Worm (Caenorhabditis elegans) whole organism, L1 larva: Measurements from ENCODE around the gene K09G1.1.

Experiments
- aly-2 ChIP-seq: fragments of 150-350 bp; optimal IDR thresholded peaks from 2 replicates; lab custom pipeline; 2014; ENCODE audit warnings: missing biosample characterization, missing genetic modification characterization
- blmp-1 ChIP-seq: fragments of 150-350 bp; optimal IDR thresholded peaks from 2 replicates; lab custom pipeline; 2014; ENCODE audit warnings: missing biosample characterization, missing genetic modification characterization
- egl-13 ChIP-seq: sonication (generic microtip); optimal IDR thresholded peaks from 2 replicates; lab custom pipeline; 2016; ENCODE audit warnings: missing genotype, missing genetic modification reagents, missing genetic modification characterization, missing compliant biosample characterization
- fkh-10 ChIP-seq: sonication (generic microtip); optimal IDR thresholded peaks from 2 replicates; lab custom pipeline; 2017; ENCODE audit warnings: missing biosample characterization, missing genetic modification reagents, missing genetic modification characterization
- fkh-8 ChIP-seq: sonication (generic microtip); optimal IDR thresholded peaks from 2 replicates; lab custom pipeline; 2016; ENCODE audit warnings: mild to moderate bottlenecking, missing genetic modification characterization, missing compliant biosample characterization
- mdl-1 ChIP-seq, 2 experiments: fragments of 150-350 bp; optimal IDR thresholded peaks; 2 replicates each; lab custom pipeline; 2014 to 2017; ENCODE audit warnings: missing biosample characterization in 2 of 2, missing genetic modification characterization in 2 of 2, inconsistent platforms in 1 of 2
- nhr-12 ChIP-seq: sonication (generic microtip); optimal IDR thresholded peaks from 2 replicates; lab custom pipeline; 2017; ENCODE audit warnings: missing biosample characterization, missing genetic modification characterization
- nhr-237 ChIP-seq: fragments of 150-350 bp; optimal IDR thresholded peaks from 2 replicates; lab custom pipeline; 2014; ENCODE audit warnings: missing biosample characterization, missing genetic modification characterization
- rnt-1 ChIP-seq: sonication (generic microtip); optimal IDR thresholded peaks from 2 replicates; lab custom pipeline; 2016; ENCODE audit warnings: mild to moderate bottlenecking, missing genetic modification characterization, moderate library complexity, missing compliant biosample characterization
- snpc-4 ChIP-seq: fragments of 150-350 bp; optimal IDR thresholded peaks from 2 replicates; lab custom pipeline; 2014; ENCODE audit warnings: missing biosample characterization, missing genetic modification characterization

DNA sequence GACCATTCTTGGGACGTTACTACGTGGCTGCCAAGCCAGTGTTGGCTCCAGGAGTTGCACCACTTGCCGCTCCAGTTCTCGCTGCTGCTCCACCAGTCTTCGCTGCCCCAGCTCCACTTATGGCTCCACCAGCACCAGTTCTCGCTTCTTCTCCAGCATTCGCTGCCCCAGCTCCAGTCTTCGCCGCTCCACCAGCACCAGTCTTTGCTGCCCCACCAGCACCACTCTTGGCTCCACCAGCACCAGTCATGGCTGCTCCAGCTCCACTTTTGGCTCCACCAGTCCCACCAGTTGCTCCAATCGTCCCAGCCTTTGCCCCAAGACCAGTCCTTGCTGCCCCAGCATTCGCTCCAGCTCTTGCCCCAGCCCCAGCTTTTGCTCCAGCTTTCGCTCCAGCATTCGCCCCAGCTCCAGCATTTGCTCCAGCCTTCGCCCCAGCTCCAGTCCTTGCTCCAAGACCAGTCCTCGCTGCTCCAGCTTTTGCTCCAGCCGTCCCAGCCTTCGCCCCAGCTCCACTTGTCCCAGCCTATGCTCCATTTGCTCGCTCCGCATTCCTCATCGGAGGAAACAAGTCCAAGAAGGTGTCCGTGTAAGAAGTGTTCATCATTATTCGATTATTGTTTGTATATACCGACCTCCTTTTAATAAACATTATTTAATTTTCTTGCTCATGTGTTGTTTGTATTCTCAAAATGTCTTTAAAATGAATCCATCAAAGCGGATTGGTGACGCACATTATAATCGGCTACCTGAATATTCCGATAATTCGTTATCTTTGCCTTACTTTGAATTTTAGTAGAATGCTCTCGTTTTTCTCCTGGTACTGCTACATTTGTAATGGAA lies 42.5 kb downstream of the K09G1.1 start, which contains the start of gene T06E4.7:
- TF ChIP-seq aly-2 (tag; lab: Kevin White, UChicago) (no peak), nhr-12 (no peak), egl-13 (tag; lab: Kevin White, UChicago) (no peak), nhr-237 (tag; lab: Kevin White, UChicago) (no peak), fkh-8 (tag; lab: Kevin White, UChicago) (no peak), blmp-1 (no peak), mdl-1 (tag; optimal IDR thresholded peaks at IDR 0.05; lab: Kevin White, UChicago) (no peak), snpc-4 (tag; lab: Kevin White, UChicago) (no peak), fkh-10 (GFP tag; lab: Kevin White, UChicago) (no peak), rnt-1 (tag; lab: Kevin White, UChicago) (no peak)
